Fruit fly (Drosophila melanogaster): ENCODE measurements around the gene CG1275.

Gene CG1275

dm6 chr3L:2257412-2257862 is at the start of gene CG1275, which contains the start of gene Elp5:
TSS of gene CG1275 (minus strand) at chr3L:2257423.
TSS of gene Elp5 (plus strand) at chr3L:2257456.
- TF ChIP-seq ttk (optimal IDR thresholded peaks at IDR 0.05) (no peak), Myc (optimal IDR thresholded peaks at IDR 0.05) (no peak), insv (optimal IDR thresholded peaks at IDR 0.05) (no peak), Sin3A (optimal IDR thresholded peaks at IDR 0.05) (no peak), h (optimal IDR thresholded peaks at IDR 0.05) (no peak), psq (optimal IDR thresholded peaks at IDR 0.05) (no peak)

- TF ChIP-seq Myc (optimal IDR thresholded peaks at IDR 0.05) (no peak), h (optimal IDR thresholded peaks at IDR 0.05) (no peak), Sin3A (optimal IDR thresholded peaks at IDR 0.05) (no peak), insv (optimal IDR thresholded peaks at IDR 0.05) (no peak), ttk (optimal IDR thresholded peaks at IDR 0.05) (no peak), psq (optimal IDR thresholded peaks at IDR 0.05) (no peak)
Observed at dm6 chr3L:2282506-2282905, 25.3 kb upstream of the CG1275 start, which contains the start of gene MsR2. TSS of gene MsR2 (plus strand) at chr3L:2282883.

dm6 chr3L:2276250-2276649 is 19.0 kb upstream of the CG1275 start, which contains the start of gene yellow-g2:
TSS of gene yellow-g2 (plus strand) at chr3L:2276550.
- TF ChIP-seq Sin3A (optimal IDR thresholded peaks at IDR 0.05) (no peak), h (optimal IDR thresholded peaks at IDR 0.05) (no peak), psq (optimal IDR thresholded peaks at IDR 0.05) (no peak), Myc (optimal IDR thresholded peaks at IDR 0.05) (no peak), insv (optimal IDR thresholded peaks at IDR 0.05) (no peak), ttk (optimal IDR thresholded peaks at IDR 0.05) (no peak)

- TF ChIP-seq h (optimal IDR thresholded peaks at IDR 0.05), result no peak
- TF ChIP-seq Sin3A (optimal IDR thresholded peaks at IDR 0.05), result no peak
- TF ChIP-seq ttk (optimal IDR thresholded peaks at IDR 0.05), result no peak
- TF ChIP-seq Myc (optimal IDR thresholded peaks at IDR 0.05), result no peak
- no peak for TF ChIP-seq psq (optimal IDR thresholded peaks at IDR 0.05)
- no peak for TF ChIP-seq insv (optimal IDR thresholded peaks at IDR 0.05)
Observed at dm6 chr3L:2273392-2273791, 16.2 kb upstream of the CG1275 start.

dm6 chr3L:2272669-2273068 is 15.4 kb upstream of the CG1275 start, which contains the start of gene yellow-g:
TSS of gene yellow-g (minus strand) at chr3L:2272769.
- TF ChIP-seq Sin3A (optimal IDR thresholded peaks at IDR 0.05) (no peak), psq (optimal IDR thresholded peaks at IDR 0.05) (no peak), h (optimal IDR thresholded peaks at IDR 0.05) (no peak), insv (optimal IDR thresholded peaks at IDR 0.05) (no peak)

dm6 chr3L:2268525-2268924 is 11.3 kb upstream of the CG1275 start, which contains the start of gene CG32302:
TSS of gene CG32302 (plus strand) at chr3L:2268825.
- TF ChIP-seq Myc (optimal IDR thresholded peaks at IDR 0.05), result no peak
- no peak for TF ChIP-seq insv (optimal IDR thresholded peaks at IDR 0.05)
- TF ChIP-seq h (optimal IDR thresholded peaks at IDR 0.05), result no peak
- no peak for TF ChIP-seq Sin3A (optimal IDR thresholded peaks at IDR 0.05)

- TF ChIP-seq insv (optimal IDR thresholded peaks at IDR 0.05) (no peak), Myc (optimal IDR thresholded peaks at IDR 0.05) (no peak), Sin3A (optimal IDR thresholded peaks at IDR 0.05) (no peak), psq (optimal IDR thresholded peaks at IDR 0.05) (no peak), ttk (optimal IDR thresholded peaks at IDR 0.05) (no peak), h (optimal IDR thresholded peaks at IDR 0.05) (no peak)
Observed at dm6 chr3L:2267558-2267957, 10.3 kb upstream of the CG1275 start, which contains the start of gene obst-I. TSS of gene obst-I (plus strand) at chr3L:2267858.

- TF ChIP-seq ttk (optimal IDR thresholded peaks at IDR 0.05), result no peak
- TF ChIP-seq insv (optimal IDR thresholded peaks at IDR 0.05), result no peak
- TF ChIP-seq Sin3A (optimal IDR thresholded peaks at IDR 0.05), result no peak
- TF ChIP-seq h (optimal IDR thresholded peaks at IDR 0.05), result no peak
- no peak for TF ChIP-seq psq (optimal IDR thresholded peaks at IDR 0.05)
- no peak for TF ChIP-seq Myc (optimal IDR thresholded peaks at IDR 0.05)
Observed at dm6 chr3L:2265692-2266444, 8.6 kb upstream of the CG1275 start, which contains the start of the genes ecd and CG13806. TSS of gene ecd (minus strand) at chr3L:2265857. TSS of gene CG13806 (plus strand) at chr3L:2266394.

- TF ChIP-seq insv (optimal IDR thresholded peaks at IDR 0.05) (no peak), ttk (optimal IDR thresholded peaks at IDR 0.05) (no peak), Myc (optimal IDR thresholded peaks at IDR 0.05) (no peak), h (optimal IDR thresholded peaks at IDR 0.05) (no peak), psq (optimal IDR thresholded peaks at IDR 0.05) (no peak), Sin3A (optimal IDR thresholded peaks at IDR 0.05) (no peak)
Observed at dm6 chr3L:2262515-2262944, 5.3 kb upstream of the CG1275 start, which contains the start of the genes oxt and CG13807. TSS of gene oxt (minus strand) at chr3L:2262664. TSS of gene CG13807 (plus strand) at chr3L:2262919.

- peak; percentile 1 for TF ChIP-seq ttk (optimal IDR thresholded peaks at IDR 0.05)
- TF ChIP-seq psq (optimal IDR thresholded peaks at IDR 0.05), result no peak
Observed at dm6 chr3L:2261282-2261681, 4.1 kb upstream of the CG1275 start.

dm6 chr3L:2256422-2257172 is 626 bp downstream of the CG1275 start:
- TF ChIP-seq psq (optimal IDR thresholded peaks at IDR 0.05) (no peak), h (optimal IDR thresholded peaks at IDR 0.05) (no peak), Sin3A (optimal IDR thresholded peaks at IDR 0.05) (no peak), ttk (optimal IDR thresholded peaks at IDR 0.05) (no peak), Myc (optimal IDR thresholded peaks at IDR 0.05) (no peak), insv (optimal IDR thresholded peaks at IDR 0.05) (no peak)

- TF ChIP-seq Sin3A (optimal IDR thresholded peaks at IDR 0.05) (no peak), psq (optimal IDR thresholded peaks at IDR 0.05) (no peak), insv (optimal IDR thresholded peaks at IDR 0.05) (no peak)
Observed at dm6 chr3L:2255775-2256174, 1.4 kb downstream of the CG1275 start.
